Fruit fly (Drosophila melanogaster) whole organism, pupa: ENCODE results near the gene CG16736.
A peak's percentile ranks its signal among the peaks of the same experiment; 100 is the strongest.

ENCODE experiments used
- CG10348 ChIP-seq: fragments of 200-800 bp; sonication (Bioruptor generic); IDR thresholded peaks from 2 replicates; pipeline ENCODE4 v1.3.6; 2022; ENCODE audit warnings: missing biosample characterization, missing genetic modification characterization
- CG14655 ChIP-seq: fragments of 200-800 bp; sonication (Bioruptor generic); optimal IDR thresholded peaks from 3 replicates; lab custom pipeline; 2017; ENCODE audit warnings: mild to moderate bottlenecking, missing biosample characterization, missing genetic modification reagents, missing genetic modification characterization
- CG34367 ChIP-seq: fragments of 200-800 bp; sonication (Bioruptor generic); optimal IDR thresholded peaks from 2 replicates; lab custom pipeline; 2018; ENCODE audit warnings: missing biosample characterization, mild to moderate bottlenecking, missing genetic modification characterization
- CG9948 ChIP-seq: fragments of 200-800 bp; sonication (Bioruptor generic); optimal IDR thresholded peaks from 2 replicates; lab custom pipeline; 2018; ENCODE audit warnings: missing biosample characterization, mild to moderate bottlenecking, missing genetic modification characterization, moderate library complexity
- EcR ChIP-seq: fragments of 200-800 bp; sonication (Bioruptor generic); optimal IDR thresholded peaks from 3 replicates; lab custom pipeline; 2019; ENCODE audit warnings: missing biosample characterization, missing genetic modification characterization, mild to moderate bottlenecking, moderate library complexity, missing genetic modification reagents
- Ets98B ChIP-seq: fragments of 200-800 bp; sonication (Bioruptor generic); IDR thresholded peaks from 2 replicates; pipeline ENCODE4 v1.3.6; 2022; ENCODE audit warnings: missing biosample characterization, missing genetic modification characterization
- Pif1A ChIP-seq: fragments of 200-800 bp; sonication (Bioruptor generic); optimal IDR thresholded peaks from 3 replicates; lab custom pipeline; 2016; ENCODE audit warnings: missing biosample characterization, missing genetic modification characterization
- Snoo ChIP-seq: fragments of 200-800 bp; sonication (Bioruptor generic); optimal IDR thresholded peaks from 3 replicates; lab custom pipeline; 2017; ENCODE audit warnings: missing biosample characterization, mild to moderate bottlenecking, missing genetic modification characterization, inconsistent platforms
- gl ChIP-seq: fragments of 200-800 bp; sonication (Bioruptor generic); optimal IDR thresholded peaks from 2 replicates; lab custom pipeline; 2018; ENCODE audit warnings: missing biosample characterization, mild to moderate bottlenecking, missing genetic modification characterization

- TF ChIP-seq CG10348 (GFP tag; lab: Robert Waterston, UW) (no peak), Ets98B (GFP tag; lab: Robert Waterston, UW) (peak; percentile 76), Snoo (tag; lab: Kevin White, UChicago) (peak; percentile 61), gl (tag; lab: Kevin White, UChicago) (peak; percentile 71), CG34367 (tag; lab: Kevin White, UChicago) (peak; percentile 47), Pif1A (GFP tag; lab: Kevin White, UChicago) (peak; percentile 67), CG14655 (GFP tag; lab: Kevin White, UChicago) (peak; percentile 91), EcR (GFP tag; lab: Kevin White, UChicago) (peak; percentile 85), CG9948 (tag; lab: Kevin White, UChicago) (peak; percentile 23)
Observed at dm6 chr3R:9220064-9220864, 37.3 kb downstream of the CG16736 start.
